Worm (Caenorhabditis elegans): ENCODE results near the gene lex-1.

- TF ChIP-seq ref-1 (GFP tag; conservative IDR thresholded peaks at IDR 0.05), result no peak
- no peak for TF ChIP-seq cog-1 (tag; optimal IDR thresholded peaks at IDR 0.05)
These were observed 32.6 kb upstream of the lex-1 start, which contains the start of gene T12G3.2 for ce11 chrIV:12046524-12047203.

Data from whole organism, midembryonic.